Fruit fly (Drosophila melanogaster) whole organism, wandering third instar larva: ENCODE results near the gene CG14573.

ENCODE experiments used
- Hr78 ChIP-seq: fragments of >200 bp; optimal IDR thresholded peaks from 2 replicates; lab custom pipeline; 2017; ENCODE audit warnings: missing biosample characterization, missing genetic modification characterization
- OdsH ChIP-seq: fragments of 200-800 bp; sonication (Bioruptor generic); optimal IDR thresholded peaks from 2 replicates; lab custom pipeline; 2016; ENCODE audit warnings: missing biosample characterization, mild to moderate bottlenecking, missing genetic modification characterization
- Sp1 ChIP-seq: fragments of 200-800 bp; sonication (Bioruptor generic); optimal IDR thresholded peaks from 3 replicates; lab custom pipeline; 2019; ENCODE audit warnings: missing biosample characterization, mild to moderate bottlenecking, missing genetic modification characterization, moderate library complexity
- dsf ChIP-seq: sonication (Bioruptor generic); optimal IDR thresholded peaks from 2 replicates; lab custom pipeline; 2016; ENCODE audit warnings: missing biosample characterization, missing genetic modification characterization, borderline replicate concordance
- foxo ChIP-seq, 2 experiments: fragments of 200-800 bp; sonication (Bioruptor generic); optimal IDR thresholded peaks; 2 replicates in 1 of 2; 3 replicates in 1 of 2; lab custom pipeline; 2016 to 2017; ENCODE audit warnings: missing biosample characterization in 2 of 2, missing genetic modification characterization in 2 of 2
- psq ChIP-seq: fragments of 200-800 bp; sonication (Bioruptor generic); optimal IDR thresholded peaks from 3 replicates; lab custom pipeline; 2017; ENCODE audit warnings: missing biosample characterization, mild to moderate bottlenecking, missing genetic modification characterization, moderate library complexity
- woc ChIP-seq: sonication (Bioruptor generic); optimal IDR thresholded peaks from 2 replicates; lab custom pipeline; 2016; ENCODE audit warnings: missing biosample characterization, mild to moderate bottlenecking, missing genetic modification characterization

- TF ChIP-seq woc (GFP tag; lab: Kevin White, UChicago) = no peak
- TF ChIP-seq OdsH = no peak
- TF ChIP-seq Hr78 = no peak
- no peak for TF ChIP-seq Sp1 (GFP tag; lab: Kevin White, UChicago)
- no peak for TF ChIP-seq psq
- no peak for TF ChIP-seq foxo (GFP tag; optimal IDR thresholded peaks at IDR 0.05; lab: Kevin White, UChicago)
- TF ChIP-seq dsf (GFP tag; lab: Kevin White, UChicago) = no peak
Measured at dm6 chr3L:21700052-21700451, 33.8 kb upstream of the CG14573 start.
